Fruit fly (Drosophila melanogaster): ENCODE measurements around the gene CG13071.

dm6 chr3L:16261505-16261904, 1.0 kb upstream of the CG13071 start, which contains the start of gene CG34247:
- TF ChIP-seq Vsx2 (GFP tag; optimal IDR thresholded peaks at IDR 0.05; ENCODE audit: partially characterized antibody) (no peak), pan (optimal IDR thresholded peaks at IDR 0.05) (no peak), OdsH (GFP tag; optimal IDR thresholded peaks at IDR 0.05) (no peak), Dfd (GFP tag; optimal IDR thresholded peaks at IDR 0.05) (no peak), sv (GFP tag; optimal IDR thresholded peaks at IDR 0.05) (no peak), usp (GFP tag; optimal IDR thresholded peaks at IDR 0.05) (no peak), fru (GFP tag; optimal IDR thresholded peaks at IDR 0.05) (no peak), Myc (optimal IDR thresholded peaks at IDR 0.05) (no peak), Hr78 (GFP tag; optimal IDR thresholded peaks at IDR 0.05) (no peak), dl (GFP tag; optimal IDR thresholded peaks at IDR 0.05; ENCODE audit: insufficient read depth in 1 of 2, partially characterized antibody in 2 of 2) (no peak), br (GFP tag; optimal IDR thresholded peaks at IDR 0.05) (no peak), CG32264 (GFP tag; optimal IDR thresholded peaks at IDR 0.05) (no peak)
